Fruit fly (Drosophila melanogaster) S2 (cell line): ENCODE measurements around the gene Usp16-45.

Experiments used
- CG8478 ChIP-seq: fragments of >200 bp; optimal IDR thresholded peaks from 2 replicates; lab custom pipeline; 2018
- CTCF ChIP-seq, 2 experiments: fragments of >200 bp; optimal IDR thresholded peaks; 2 replicates each; lab custom pipeline; 2018

dm6 chrX:5419905-5420567 is 1.3 kb upstream of the Usp16-45 start:
- TF ChIP-seq CG8478 (lab: Kevin White, UChicago) (no peak), CTCF (optimal IDR thresholded peaks at IDR 0.05; lab: Kevin White, UChicago) (no peak)
